Worm (Caenorhabditis elegans) whole organism, mixed stage, embryonic: Measurements from ENCODE around the gene far-3.
A peak's percentile ranks its signal among the peaks of the same experiment; 100 is the strongest.

Experiments
- blmp-1 ChIP-seq: fragments of 150-350 bp; optimal IDR thresholded peaks from 2 replicates; lab custom pipeline; 2014; ENCODE audit warnings: missing biosample characterization, missing genetic modification characterization
- ces-1 ChIP-seq: fragments of 150-350 bp; optimal IDR thresholded peaks from 2 replicates; lab custom pipeline; 2014; ENCODE audit warnings: missing biosample characterization, missing genetic modification reagents, missing genetic modification characterization
- cnd-1 ChIP-seq: fragments of 200-800 bp; sonication (Bioruptor generic); optimal IDR thresholded peaks from 2 replicates; lab custom pipeline; 2018; ENCODE audit warnings: mild to moderate bottlenecking, missing genetic modification characterization, missing compliant biosample characterization
- elt-1 ChIP-seq: sonication (generic microtip); optimal IDR thresholded peaks from 2 replicates; lab custom pipeline; 2017; ENCODE audit warnings: missing genetic modification characterization, mild to moderate bottlenecking, missing compliant biosample characterization, antibody characterized with exemption, moderate library complexity, borderline replicate concordance; ENCODE audit not compliant: insufficient read depth
- elt-3 ChIP-seq: fragments of 150-350 bp; optimal IDR thresholded peaks from 2 replicates; lab custom pipeline; 2014; ENCODE audit warnings: missing biosample characterization, missing genetic modification characterization
- flh-1 ChIP-seq: fragments of 200-800 bp; sonication (Bioruptor generic); optimal IDR thresholded peaks from 2 replicates; lab custom pipeline; 2018; ENCODE audit warnings: mild to moderate bottlenecking, missing genetic modification characterization, moderate library complexity, missing compliant biosample characterization
- ham-2 ChIP-seq: fragments of 200-800 bp; sonication (Bioruptor generic); optimal IDR thresholded peaks from 2 replicates; lab custom pipeline; 2018; ENCODE audit warnings: mild to moderate bottlenecking, missing genetic modification characterization, missing compliant biosample characterization
- hlh-1 ChIP-seq: fragments of 150-350 bp; optimal IDR thresholded peaks from 2 replicates; lab custom pipeline; 2014; ENCODE audit warnings: missing biosample characterization, missing genetic modification reagents, missing genetic modification characterization
- lin-13 ChIP-seq: fragments of 150-350 bp; optimal IDR thresholded peaks from 2 replicates; lab custom pipeline; 2014; ENCODE audit warnings: missing biosample characterization, missing genetic modification characterization
- lin-32 ChIP-seq: fragments of 200-800 bp; sonication (Bioruptor generic); optimal IDR thresholded peaks from 2 replicates; lab custom pipeline; 2018; ENCODE audit warnings: mild to moderate bottlenecking, missing genetic modification characterization, missing compliant biosample characterization
- lsy-2 ChIP-seq: fragments of 150-350 bp; optimal IDR thresholded peaks from 2 replicates; lab custom pipeline; 2014; ENCODE audit warnings: missing biosample characterization, missing genetic modification characterization
- mab-5 ChIP-seq: fragments of 150-350 bp; optimal IDR thresholded peaks from 2 replicates; lab custom pipeline; 2014; ENCODE audit warnings: missing biosample characterization, missing genetic modification characterization
- mep-1 ChIP-seq: fragments of 150-350 bp; optimal IDR thresholded peaks from 2 replicates; lab custom pipeline; 2017; ENCODE audit warnings: missing biosample characterization, missing genetic modification reagents, missing genetic modification characterization, inconsistent platforms
- mls-2 ChIP-seq: sonication (generic microtip); optimal IDR thresholded peaks from 2 replicates; lab custom pipeline; 2016; ENCODE audit warnings: mild to moderate bottlenecking, missing genetic modification characterization, moderate library complexity, missing compliant biosample characterization
- nhr-2 ChIP-seq: fragments of 150-350 bp; optimal IDR thresholded peaks from 2 replicates; lab custom pipeline; 2014; ENCODE audit warnings: missing biosample characterization, missing genetic modification characterization
- nhr-237 ChIP-seq: fragments of 150-350 bp; optimal IDR thresholded peaks from 2 replicates; lab custom pipeline; 2014; ENCODE audit warnings: missing biosample characterization, missing genetic modification characterization
- nhr-76 ChIP-seq: sonication (generic microtip); optimal IDR thresholded peaks from 2 replicates; lab custom pipeline; 2017; ENCODE audit warnings: missing biosample characterization, missing genetic modification characterization
- pha-4 ChIP-seq: fragments of 150-350 bp; optimal IDR thresholded peaks from 2 replicates; lab custom pipeline; 2018; ENCODE audit warnings: missing biosample characterization, missing genetic modification reagents, missing genetic modification characterization
- sem-2 ChIP-seq: fragments of 200-800 bp; sonication (Bioruptor generic); optimal IDR thresholded peaks from 2 replicates; lab custom pipeline; 2018; ENCODE audit warnings: mild to moderate bottlenecking, missing genetic modification characterization, missing compliant biosample characterization
- snpc-4 ChIP-seq: fragments of 150-350 bp; optimal IDR thresholded peaks from 2 replicates; lab custom pipeline; 2014; ENCODE audit warnings: missing biosample characterization, missing genetic modification characterization
- sptf-1 ChIP-seq: sonication (generic microtip); optimal IDR thresholded peaks from 2 replicates; lab custom pipeline; 2017; ENCODE audit warnings: mild to moderate bottlenecking, missing genetic modification characterization, moderate library complexity, missing compliant biosample characterization
- tbx-8 ChIP-seq: fragments of 200-800 bp; sonication (Bioruptor generic); optimal IDR thresholded peaks from 2 replicates; lab custom pipeline; 2018; ENCODE audit warnings: mild to moderate bottlenecking, missing genetic modification characterization, moderate library complexity, missing compliant biosample characterization
- unc-120 ChIP-seq: sonication (generic microtip); optimal IDR thresholded peaks from 2 replicates; lab custom pipeline; 2017; ENCODE audit warnings: missing genetic modification characterization, missing compliant biosample characterization; ENCODE audit not compliant: poor library complexity, severe bottlenecking
- unc-39 ChIP-seq: fragments of 150-350 bp; optimal IDR thresholded peaks from 2 replicates; lab custom pipeline; 2014; ENCODE audit warnings: missing biosample characterization, missing genetic modification characterization
- unc-62 ChIP-seq: fragments of 150-350 bp; optimal IDR thresholded peaks from 2 replicates; lab custom pipeline; 2014; ENCODE audit warnings: missing biosample characterization, missing genetic modification reagents, missing genetic modification characterization
- zip-8 ChIP-seq: fragments of 150-350 bp; optimal IDR thresholded peaks from 2 replicates; lab custom pipeline; 2014; ENCODE audit warnings: missing biosample characterization, missing genetic modification characterization

The far-3 gene

ce11 chrV:12968555-12968954 lies 28.8 kb downstream of the far-3 start, which contains the start of gene lin-46:
Gene lin-46, plus strand, starts transcription at chrV:12968855.
- TF ChIP-seq unc-39 (tag; lab: Kevin White, UChicago) = no peak
- TF ChIP-seq elt-3 (tag; lab: Kevin White, UChicago) = no peak
- no peak for TF ChIP-seq lin-13

DNA sequence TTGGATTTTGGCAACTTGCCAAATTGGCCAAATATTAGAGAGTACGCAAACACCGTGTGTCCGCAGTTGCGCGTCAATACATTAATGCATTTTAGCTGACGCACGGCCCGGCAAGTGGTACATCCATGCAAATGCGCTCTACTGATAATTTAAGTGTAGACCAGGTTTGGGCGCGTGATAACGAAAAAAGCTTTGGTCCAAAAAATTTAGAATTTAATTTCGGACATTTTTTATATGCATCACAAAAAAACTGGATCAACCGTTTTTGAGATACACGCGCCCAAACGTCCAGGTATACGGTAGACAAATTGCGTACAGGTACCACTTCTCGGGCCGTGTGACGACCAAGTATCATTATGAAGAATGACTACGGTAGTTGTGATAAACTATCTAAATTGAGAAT lies 29.4 kb downstream of the far-3 start, which contains the start of gene R186.8:
TSS of gene R186.8 (minus strand) at position 58 of the 403 bp plus-strand sequence.
- TF ChIP-seq lin-13 (peak; percentile 21), nhr-237 (tag; lab: Kevin White, UChicago) (peak; percentile 23), lsy-2 (peak; percentile 90), unc-120 (tag; lab: Kevin White, UChicago) (peak; percentile 51), sptf-1 (tag; lab: Kevin White, UChicago) (peak; percentile 15), mls-2 (tag; lab: Kevin White, UChicago) (peak; percentile 20), ces-1 (GFP tag; lab: Kevin White, UChicago) (peak; percentile 63)

DNA sequence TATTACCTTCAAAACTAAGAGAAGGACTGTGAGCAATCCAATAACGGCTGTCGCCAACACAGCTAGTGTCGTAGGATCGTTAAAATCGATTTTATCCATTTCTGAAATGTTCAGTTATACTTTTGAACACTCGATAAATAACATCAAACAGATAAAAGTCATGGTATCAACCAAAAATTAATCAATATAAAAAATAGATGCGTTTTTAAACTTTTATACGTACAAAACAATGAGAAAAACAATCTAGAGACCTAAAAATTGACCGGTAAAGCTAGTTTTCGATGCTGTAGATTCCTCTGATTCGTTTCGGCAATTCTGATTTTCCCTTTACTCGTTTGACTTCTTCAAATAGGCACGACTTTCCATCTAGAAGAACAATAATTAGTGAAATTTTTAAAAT lies 30.2 kb downstream of the far-3 start, which contains the start of gene R186.3:
TSS of gene R186.3 (minus strand) at position 101 of the 400 bp plus-strand sequence.
- TF ChIP-seq lin-32 (no peak), mep-1 (tag; lab: Kevin White, UChicago) (no peak), nhr-2 (tag; lab: Kevin White, UChicago) (no peak), ham-2 (GFP tag; lab: Kevin White, UChicago) (no peak), nhr-76 (tag; lab: Kevin White, UChicago) (no peak), pha-4 (tag; lab: Kevin White, UChicago) (no peak), mab-5 (tag; lab: Kevin White, UChicago) (no peak), cnd-1 (tag; lab: Kevin White, UChicago) (no peak), elt-1 (tag; lab: Kevin White, UChicago) (no peak)

- TF ChIP-seq tbx-8 (GFP tag; lab: Kevin White, UChicago) = no peak
- no peak for TF ChIP-seq sptf-1 (tag; lab: Kevin White, UChicago)
- TF ChIP-seq lsy-2 = no peak
- no peak for TF ChIP-seq unc-120 (tag; lab: Kevin White, UChicago)
- no peak for TF ChIP-seq nhr-76 (tag; lab: Kevin White, UChicago)
- TF ChIP-seq sem-2 (GFP tag; lab: Kevin White, UChicago) = no peak
- no peak for TF ChIP-seq unc-39 (tag; lab: Kevin White, UChicago)
- no peak for TF ChIP-seq nhr-237 (tag; lab: Kevin White, UChicago)
- TF ChIP-seq mls-2 (tag; lab: Kevin White, UChicago) = no peak
- TF ChIP-seq elt-3 (tag; lab: Kevin White, UChicago) = no peak
- TF ChIP-seq unc-62 = no peak
These were observed 33.2 kb downstream of the far-3 start, which contains the start of gene srd-35 for ce11 chrV:12964076-12964475. Gene srd-35, plus strand, starts transcription at chrV:12964376.

ce11 chrV:12963192-12963591 lies 34.1 kb downstream of the far-3 start, which contains the start of gene hrg-9:
Gene hrg-9, minus strand, starts transcription at chrV:12963343.
- TF ChIP-seq zip-8 (tag; lab: Kevin White, UChicago) (peak; percentile 62), nhr-237 (tag; lab: Kevin White, UChicago) (no peak), elt-1 (tag; lab: Kevin White, UChicago) (no peak), elt-3 (tag; lab: Kevin White, UChicago) (no peak), ces-1 (GFP tag; lab: Kevin White, UChicago) (no peak)

ce11 chrV:12961085-12961560 lies 36.2 kb downstream of the far-3 start, which contains the start of gene mpst-7:
Gene mpst-7, minus strand, starts transcription at chrV:12961135.
- TF ChIP-seq sptf-1 (tag; lab: Kevin White, UChicago) = no peak
- TF ChIP-seq lsy-2 = no peak
- TF ChIP-seq nhr-2 (tag; lab: Kevin White, UChicago) = no peak
- no peak for TF ChIP-seq ham-2 (GFP tag; lab: Kevin White, UChicago)
- TF ChIP-seq zip-8 (tag; lab: Kevin White, UChicago) = no peak
- TF ChIP-seq mep-1 (tag; lab: Kevin White, UChicago) = no peak
- no peak for TF ChIP-seq ces-1 (GFP tag; lab: Kevin White, UChicago)
- TF ChIP-seq pha-4 (tag; lab: Kevin White, UChicago) = no peak
- TF ChIP-seq hlh-1 = no peak
- TF ChIP-seq tbx-8 (GFP tag; lab: Kevin White, UChicago) = no peak
- no peak for TF ChIP-seq blmp-1 (tag; lab: Kevin White, UChicago)
- no peak for TF ChIP-seq nhr-237 (tag; lab: Kevin White, UChicago)
- no peak for TF ChIP-seq flh-1 (GFP tag; lab: Kevin White, UChicago)
- TF ChIP-seq snpc-4 (tag; lab: Kevin White, UChicago) = no peak
- no peak for TF ChIP-seq elt-3 (tag; lab: Kevin White, UChicago)
- no peak for TF ChIP-seq unc-120 (tag; lab: Kevin White, UChicago)
- TF ChIP-seq lin-13 = no peak
- TF ChIP-seq elt-1 (tag; lab: Kevin White, UChicago) = no peak
